Worm (Caenorhabditis elegans) whole organism, early embryonic: ENCODE results near the gene C13C4.6.

Source experiments
- B0310.2 ChIP-seq: sonication (generic microtip); optimal IDR thresholded peaks from 2 replicates; lab custom pipeline; 2016; ENCODE audit warnings: mild to moderate bottlenecking, missing genetic modification characterization, missing compliant biosample characterization
- hmg-4 ChIP-seq: fragments of 200-800 bp; sonication (Bioruptor generic); optimal IDR thresholded peaks from 2 replicates; lab custom pipeline; 2018; ENCODE audit warnings: mild to moderate bottlenecking, missing genetic modification characterization, missing compliant biosample characterization
- hnd-1 ChIP-seq: sonication (generic microtip); optimal IDR thresholded peaks from 2 replicates; lab custom pipeline; 2016; ENCODE audit warnings: missing genetic modification characterization, missing compliant biosample characterization
- pes-1 ChIP-seq: fragments of 200-800 bp; sonication (Bioruptor generic); IDR thresholded peaks from 2 replicates; pipeline ENCODE4 v1.3.6; 2022; ENCODE audit warnings: missing genetic modification reagents, missing genetic modification characterization, missing compliant biosample characterization
- scrt-1 ChIP-seq: fragments of 200-800 bp; sonication (Bioruptor generic); IDR thresholded peaks from 2 replicates; pipeline ENCODE4 v1.3.6; 2022; ENCODE audit warnings: missing genetic modification characterization, missing compliant biosample characterization
- tbx-37 ChIP-seq: fragments of 200-800 bp; sonication (Bioruptor generic); conservative IDR thresholded peaks from 2 replicates; pipeline ENCODE4 v1.3.6; 2022; ENCODE audit warnings: missing genetic modification reagents, missing genetic modification characterization, missing compliant biosample characterization

DNA sequence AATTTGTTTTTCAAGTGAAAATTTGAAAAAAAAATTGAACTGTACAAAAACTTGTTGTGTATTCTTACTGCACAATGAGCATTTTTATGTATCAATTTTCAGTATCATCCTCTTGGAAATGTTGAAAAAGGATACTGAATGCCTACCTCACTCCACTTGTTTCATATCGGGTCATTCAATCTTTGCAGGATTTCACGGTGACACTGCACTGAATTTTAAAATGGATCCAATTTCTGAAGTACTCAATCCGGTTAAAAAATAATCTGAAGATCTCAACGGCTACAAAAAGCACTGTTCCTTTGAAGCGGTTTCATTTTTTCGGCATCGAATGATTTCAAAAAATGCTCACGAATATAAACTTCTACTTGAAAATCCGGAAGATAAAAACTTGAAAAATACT is 16.6 kb downstream of the C13C4.6 start:
- TF ChIP-seq pes-1 (GFP tag; lab: Robert Waterston, UW) (no peak), B0310.2 (tag; lab: Kevin White, UChicago) (no peak), hmg-4 (GFP tag; lab: Kevin White, UChicago) (no peak), tbx-37 (no peak), hnd-1 (tag; lab: Kevin White, UChicago) (no peak), scrt-1 (GFP tag; lab: Robert Waterston, UW) (no peak)
